Worm (Caenorhabditis elegans) whole organism, L4 larva: ENCODE measurements around the gene ssl-1.

Source experiments
- F10B5.3 ChIP-seq: sonication (generic microtip); optimal IDR thresholded peaks from 2 replicates; lab custom pipeline; 2016; ENCODE audit warnings: mild to moderate bottlenecking, missing genetic modification characterization, missing compliant biosample characterization
- F49E8.2 ChIP-seq: sonication (generic microtip); optimal IDR thresholded peaks from 2 replicates; lab custom pipeline; 2016; ENCODE audit warnings: missing compliant biosample characterization, mild to moderate bottlenecking, missing genetic modification characterization, borderline replicate concordance
- T20F7.1 ChIP-seq: fragments of 200-800 bp; sonication (Bioruptor generic); optimal IDR thresholded peaks from 2 replicates; lab custom pipeline; 2018; ENCODE audit warnings: mild to moderate bottlenecking, missing genetic modification characterization, missing compliant biosample characterization
- T26A8.4 ChIP-seq: fragments of 200-800 bp; sonication (Bioruptor generic); IDR thresholded peaks from 2 replicates; pipeline ENCODE4 v1.3.6; 2022; ENCODE audit warnings: missing genetic modification characterization, missing compliant biosample characterization
- Y48G9A.11 ChIP-seq: fragments of 200-800 bp; sonication (Bioruptor generic); IDR thresholded peaks from 2 replicates; pipeline ENCODE4 v1.3.6; 2022; ENCODE audit warnings: missing genetic modification reagents, missing genetic modification characterization, missing compliant biosample characterization
- Y75B8A.6 ChIP-seq: fragments of 200-800 bp; sonication (Bioruptor generic); IDR thresholded peaks from 2 replicates; pipeline ENCODE4 v1.3.6; 2022; ENCODE audit warnings: missing genetic modification reagents, missing genetic modification characterization, missing compliant biosample characterization
- ZK337.2 ChIP-seq: fragments of 200-800 bp; sonication (Bioruptor generic); IDR thresholded peaks from 2 replicates; pipeline ENCODE4 v1.3.6; 2022; ENCODE audit warnings: missing genetic modification reagents, missing genetic modification characterization, missing compliant biosample characterization
- ama-1 ChIP-seq: fragments of 150-350 bp; optimal IDR thresholded peaks from 2 replicates; lab custom pipeline; 2014; ENCODE audit warnings: inconsistent platforms, mixed read lengths
- arid-1 ChIP-seq: fragments of 200-800 bp; sonication (Bioruptor generic); conservative IDR thresholded peaks from 2 replicates; pipeline ENCODE4 v1.3.6; 2022; ENCODE audit warnings: missing genetic modification reagents, missing genetic modification characterization, missing compliant biosample characterization
- attf-4 ChIP-seq: sonication (generic microtip); optimal IDR thresholded peaks from 3 replicates; lab custom pipeline; 2017; ENCODE audit warnings: missing biosample characterization, missing genetic modification characterization
- ces-1 ChIP-seq: fragments of 150-350 bp; sonication (generic microtip); optimal IDR thresholded peaks from 4 replicates; lab custom pipeline; 2014; ENCODE audit warnings: missing biosample characterization, missing genetic modification reagents, missing genetic modification characterization
- daf-8 ChIP-seq: fragments of 200-800 bp; sonication (Bioruptor generic); IDR thresholded peaks from 2 replicates; pipeline ENCODE4 v1.3.6; 2022; ENCODE audit warnings: missing genetic modification characterization, missing compliant biosample characterization
- dmd-6 ChIP-seq: fragments of 200-800 bp; sonication (Bioruptor generic); IDR thresholded peaks from 2 replicates; pipeline ENCODE4 v1.3.6; 2022; ENCODE audit warnings: missing genetic modification reagents, missing genetic modification characterization, missing compliant biosample characterization
- dmd-8 ChIP-seq: fragments of 200-800 bp; sonication (Bioruptor generic); IDR thresholded peaks from 2 replicates; pipeline ENCODE4 v1.3.6; 2022; ENCODE audit warnings: missing genetic modification characterization, missing compliant biosample characterization
- dpl-1 ChIP-seq: fragments of 150-350 bp; optimal IDR thresholded peaks from 2 replicates; lab custom pipeline; 2014; ENCODE audit warnings: missing biosample characterization, missing genetic modification reagents, missing genetic modification characterization
- duxl-1 ChIP-seq: sonication (generic microtip); optimal IDR thresholded peaks from 2 replicates; lab custom pipeline; 2016; ENCODE audit warnings: mild to moderate bottlenecking, missing genetic modification characterization, moderate library complexity, missing compliant biosample characterization; ENCODE audit not compliant: poor library complexity
- dve-1 ChIP-seq: sonication (generic microtip); optimal IDR thresholded peaks from 2 replicates; lab custom pipeline; 2017; ENCODE audit warnings: antibody characterized with exemption, mild to moderate bottlenecking, missing genetic modification characterization, missing compliant biosample characterization; ENCODE audit not compliant: insufficient read depth
- egl-43 ChIP-seq: fragments of 200-800 bp; sonication (Bioruptor generic); IDR thresholded peaks from 2 replicates; pipeline ENCODE4 v1.3.6; 2022; ENCODE audit warnings: missing genetic modification reagents, missing genetic modification characterization, missing compliant biosample characterization
- fos-1 ChIP-seq: fragments of 150-350 bp; optimal IDR thresholded peaks from 2 replicates; lab custom pipeline; 2014; ENCODE audit warnings: missing biosample characterization, missing genetic modification characterization
- hif-1 ChIP-seq, 2 experiments: sonication (generic microtip); optimal IDR thresholded peaks; 2 replicates each; lab custom pipeline; 2016 to 2017; ENCODE audit warnings: missing compliant biosample characterization in 2 of 2, missing genetic modification characterization in 2 of 2, missing genetic modification reagents in 2 of 2, missing genotype in 2 of 2, mild to moderate bottlenecking in 1 of 2
- hlh-11 ChIP-seq: fragments of 200-800 bp; sonication (Bioruptor generic); optimal IDR thresholded peaks from 2 replicates; lab custom pipeline; 2018; ENCODE audit warnings: mild to moderate bottlenecking, missing genetic modification characterization, missing compliant biosample characterization
- hlh-30 ChIP-seq: sonication (generic microtip); optimal IDR thresholded peaks from 2 replicates; lab custom pipeline; 2017; ENCODE audit warnings: antibody characterized with exemption, mild to moderate bottlenecking, missing genetic modification characterization, missing compliant biosample characterization; ENCODE audit not compliant: insufficient read depth
- hmg-1.1 ChIP-seq: fragments of 200-800 bp; sonication (Bioruptor generic); IDR thresholded peaks from 2 replicates; pipeline ENCODE4 v1.3.6; 2022; ENCODE audit warnings: missing genetic modification reagents, missing genetic modification characterization, missing compliant biosample characterization
- jun-1 ChIP-seq: fragments of 150-350 bp; optimal IDR thresholded peaks from 2 replicates; lab custom pipeline; 2014; ENCODE audit warnings: missing biosample characterization, missing genetic modification reagents, missing genetic modification characterization
- lin-38 ChIP-seq: fragments of 200-800 bp; sonication (Bioruptor generic); IDR thresholded peaks from 2 replicates; pipeline ENCODE4 v1.3.6; 2022; ENCODE audit warnings: missing genetic modification reagents, missing genetic modification characterization, missing compliant biosample characterization
- lir-3 ChIP-seq: sonication (generic microtip); optimal IDR thresholded peaks from 2 replicates; lab custom pipeline; 2016; ENCODE audit warnings: mild to moderate bottlenecking, missing genetic modification characterization, missing compliant biosample characterization
- lsy-2 ChIP-seq, 2 experiments: fragments of 150-350 bp in 1 of 2; sonication (generic microtip) in 1 of 2; optimal IDR thresholded peaks; 2 replicates each; lab custom pipeline; 2014 to 2017; ENCODE audit warnings: missing biosample characterization in 2 of 2, missing genetic modification characterization in 2 of 2
- madf-5 ChIP-seq, 2 experiments: fragments of 200-800 bp; sonication (Bioruptor generic); IDR thresholded peaks; 2 replicates each; pipeline ENCODE4 v1.3.6; 2022; ENCODE audit warnings: missing compliant biosample characterization in 2 of 2, missing genetic modification characterization in 2 of 2
- mdl-1 ChIP-seq, 2 experiments: fragments of 150-350 bp in 1 of 2; sonication (generic microtip) in 1 of 2; optimal IDR thresholded peaks; 2 replicates each; lab custom pipeline; 2014 to 2017; ENCODE audit warnings: missing biosample characterization in 2 of 2, missing genetic modification characterization in 2 of 2
- mes-2 ChIP-seq: sonication (generic microtip); optimal IDR thresholded peaks from 2 replicates; lab custom pipeline; 2016; ENCODE audit warnings: missing genotype, mild to moderate bottlenecking, missing genetic modification characterization, missing compliant biosample characterization; ENCODE audit not compliant: poor library complexity, severe bottlenecking
- nhr-41 ChIP-seq: fragments of 200-800 bp; sonication (Bioruptor generic); IDR thresholded peaks from 2 replicates; pipeline ENCODE4 v1.3.6; 2022; ENCODE audit warnings: missing genetic modification reagents, missing genetic modification characterization, missing compliant biosample characterization
- nhr-6 ChIP-seq: fragments of 150-350 bp; optimal IDR thresholded peaks from 2 replicates; lab custom pipeline; 2014; ENCODE audit warnings: missing biosample characterization, missing genetic modification characterization
- rbr-2 ChIP-seq: sonication (generic microtip); optimal IDR thresholded peaks from 2 replicates; lab custom pipeline; 2016; ENCODE audit warnings: missing genotype, missing genetic modification characterization, missing compliant biosample characterization
- saeg-2 ChIP-seq: fragments of 200-800 bp; sonication (Bioruptor generic); IDR thresholded peaks from 2 replicates; pipeline ENCODE4 v1.3.6; 2022; ENCODE audit warnings: missing genetic modification reagents, missing genetic modification characterization, missing compliant biosample characterization
- snpc-4 ChIP-seq: fragments of 150-350 bp; optimal IDR thresholded peaks from 2 replicates; lab custom pipeline; 2014; ENCODE audit warnings: missing biosample characterization, missing genetic modification characterization
- tra-1 ChIP-seq: fragments of 200-800 bp; sonication (Bioruptor generic); IDR thresholded peaks from 2 replicates; pipeline ENCODE4 v1.3.6; 2022; ENCODE audit warnings: missing genetic modification reagents, missing genetic modification characterization, missing compliant biosample characterization
- unc-130 ChIP-seq: sonication (generic microtip); optimal IDR thresholded peaks from 2 replicates; lab custom pipeline; 2016; ENCODE audit warnings: missing genetic modification reagents, missing genetic modification characterization, missing compliant biosample characterization
- unc-62 ChIP-seq, 3 experiments: fragments of 150-350 bp in 1 of 3; sonication (generic microtip); optimal IDR thresholded peaks in 2 of 3; peaks in 1 of 3; 1 replicate in 1 of 3; 2 replicates in 2 of 3; lab custom pipeline; 2014 to 2017; ENCODE audit warnings: missing biosample characterization in 3 of 3, missing genetic modification characterization in 3 of 3, missing genetic modification reagents in 3 of 3, missing genotype in 1 of 3
- vab-7 ChIP-seq: fragments of 200-800 bp; sonication (Bioruptor generic); IDR thresholded peaks from 2 replicates; pipeline ENCODE4 v1.3.6; 2022; ENCODE audit warnings: missing genetic modification reagents, missing genetic modification characterization, missing compliant biosample characterization
- zfp-3 ChIP-seq: fragments of 200-800 bp; sonication (Bioruptor generic); conservative IDR thresholded peaks from 2 replicates; pipeline ENCODE4 v1.3.6; 2022; ENCODE audit warnings: missing genetic modification reagents, missing genetic modification characterization, missing compliant biosample characterization
- ztf-11 ChIP-seq: fragments of 150-350 bp; optimal IDR thresholded peaks from 2 replicates; lab custom pipeline; 2014; ENCODE audit warnings: missing biosample characterization, missing genetic modification characterization

Gene ssl-1

ce11 chrIII:12711682-12712081 lies 2.7 kb upstream of the ssl-1 start:
- TF ChIP-seq unc-62 (GFP tag; optimal IDR thresholded peaks at IDR 0.05 in 1 of 2; lab: Kevin White, UChicago) = peak in 1 of 2 experiments; percentile 61
- no peak for TF ChIP-seq unc-62 (tag; optimal IDR thresholded peaks at IDR 0.05; lab: Kevin White, UChicago)
- no peak for TF ChIP-seq arid-1
- TF ChIP-seq F49E8.2 = no peak
- TF ChIP-seq Y48G9A.11 = no peak
- no peak for TF ChIP-seq Y75B8A.6 (GFP tag; lab: Robert Waterston, UW)
- no peak for TF ChIP-seq nhr-41 (GFP tag; lab: Robert Waterston, UW)
- TF ChIP-seq attf-4 = no peak

- TF ChIP-seq ces-1 (GFP tag; lab: Kevin White, UChicago) = no peak
- TF ChIP-seq tra-1 (GFP tag; lab: Robert Waterston, UW) = no peak
- peak; percentile 35 for TF ChIP-seq hlh-30
- no peak for TF ChIP-seq saeg-2 (GFP tag; lab: Robert Waterston, UW)
- TF ChIP-seq T26A8.4 (GFP tag; lab: Robert Waterston, UW) = 0 out of 2 replicates have a peak, but pooled peaks have one; percentile 32
- TF ChIP-seq ZK337.2 = no peak
- TF ChIP-seq zfp-3 (GFP tag; lab: Robert Waterston, UW) = no peak
- TF ChIP-seq hmg-1.1 = no peak
- no peak for TF ChIP-seq madf-5 (GFP tag; IDR thresholded peaks at IDR 0.05; lab: Robert Waterston, UW)
- no peak for TF ChIP-seq vab-7 (GFP tag; lab: Robert Waterston, UW)
- TF ChIP-seq egl-43 (GFP tag; lab: Robert Waterston, UW) = 0 out of 2 replicates have a peak, but pooled peaks have one; percentile 52
- no peak for TF ChIP-seq lir-3 (tag; lab: Kevin White, UChicago)
- no peak for TF ChIP-seq dmd-8 (GFP tag; lab: Robert Waterston, UW)
- TF ChIP-seq mdl-1 (tag; optimal IDR thresholded peaks at IDR 0.05; lab: Kevin White, UChicago) = no peak
- no peak for TF ChIP-seq F10B5.3 (tag; lab: Kevin White, UChicago)
- peak; percentile 60 for TF ChIP-seq mes-2
- TF ChIP-seq unc-130 (GFP tag; lab: Kevin White, UChicago) = peak; percentile 6
- TF ChIP-seq lsy-2 (tag; optimal IDR thresholded peaks at IDR 0.05; lab: Kevin White, UChicago) = peak in 1 of 2 experiments; percentile 3
- no peak for TF ChIP-seq nhr-6 (tag; lab: Kevin White, UChicago)
- TF ChIP-seq rbr-2 = peak; percentile 6
- no peak for TF ChIP-seq T20F7.1 (GFP tag; lab: Kevin White, UChicago)
- TF ChIP-seq daf-8 (GFP tag; lab: Robert Waterston, UW) = no peak
- TF ChIP-seq dmd-6 (GFP tag; lab: Robert Waterston, UW) = no peak
- no peak for TF ChIP-seq ama-1 (lab: Kevin White, UChicago)
- TF ChIP-seq lin-38 (GFP tag; lab: Robert Waterston, UW) = peak; percentile 33; the same call in 1 of the 2 replicates
- no peak for TF ChIP-seq jun-1 (tag; lab: Kevin White, UChicago)
- peak; percentile 6 for TF ChIP-seq dve-1 (tag; lab: Kevin White, UChicago)
- TF ChIP-seq dpl-1 = peak; percentile 32
- no peak for TF ChIP-seq ztf-11 (tag; lab: Kevin White, UChicago)
- no peak for TF ChIP-seq hif-1 (tag; optimal IDR thresholded peaks at IDR 0.05; lab: Kevin White, UChicago)
- peak; percentile 1 for TF ChIP-seq hlh-11
- no peak for TF ChIP-seq fos-1 (tag; lab: Kevin White, UChicago)
- no peak for TF ChIP-seq snpc-4 (tag; lab: Kevin White, UChicago)
- TF ChIP-seq duxl-1 (tag; lab: Kevin White, UChicago) = no peak
Measured at ce11 chrIII:12713862-12714261, 504 bp upstream of the ssl-1 start.
